Fruit fly (Drosophila melanogaster) whole organism, prepupa: ENCODE data around the gene ppk20.

Experiments
- Blimp-1 ChIP-seq: fragments of 200-800 bp; sonication (Bioruptor generic); optimal IDR thresholded peaks from 3 replicates; lab custom pipeline; 2017; ENCODE audit warnings: missing biosample characterization, missing genetic modification characterization, mild to moderate bottlenecking, moderate library complexity, missing genetic modification reagents
- CG11902 ChIP-seq: fragments of 200-800 bp; sonication (Bioruptor generic); optimal IDR thresholded peaks from 3 replicates; lab custom pipeline; 2016; ENCODE audit warnings: missing biosample characterization, missing genetic modification characterization
- CG34406 ChIP-seq: fragments of 200-800 bp; sonication (Bioruptor generic); optimal IDR thresholded peaks from 3 replicates; lab custom pipeline; 2016; ENCODE audit warnings: missing biosample characterization, missing genetic modification characterization
- CG6808 ChIP-seq: fragments of 200-800 bp; sonication (Bioruptor generic); optimal IDR thresholded peaks from 3 replicates; lab custom pipeline; 2017; ENCODE audit warnings: missing biosample characterization, missing genetic modification characterization, mild to moderate bottlenecking, moderate library complexity, missing genetic modification reagents
- CG7368 ChIP-seq: fragments of 200-800 bp; sonication (Bioruptor generic); optimal IDR thresholded peaks from 3 replicates; lab custom pipeline; 2016; ENCODE audit warnings: missing biosample characterization, missing genetic modification characterization
- CG8319 ChIP-seq: fragments of 200-800 bp; sonication (Bioruptor generic); optimal IDR thresholded peaks from 3 replicates; lab custom pipeline; 2016; ENCODE audit warnings: missing biosample characterization, missing genetic modification characterization
- Ets96B ChIP-seq: fragments of 200-800 bp; optimal IDR thresholded peaks from 2 replicates; lab custom pipeline; 2019; ENCODE audit warnings: missing biosample characterization, mild to moderate bottlenecking, missing genetic modification characterization, moderate library complexity
- Sox14 ChIP-seq: fragments of 200-800 bp; sonication (Bioruptor generic); optimal IDR thresholded peaks from 3 replicates; lab custom pipeline; 2016; ENCODE audit warnings: missing biosample characterization, missing genetic modification characterization
- Sox15 ChIP-seq: fragments of 200-800 bp; sonication (Bioruptor generic); optimal IDR thresholded peaks from 3 replicates; lab custom pipeline; 2016; ENCODE audit warnings: missing biosample characterization, missing genetic modification characterization
- esn ChIP-seq: fragments of 200-800 bp; sonication (Bioruptor generic); optimal IDR thresholded peaks from 2 replicates; lab custom pipeline; 2016; ENCODE audit warnings: missing biosample characterization, mild to moderate bottlenecking, missing genetic modification characterization, moderate library complexity
- lz ChIP-seq: fragments of 200-800 bp; sonication (Bioruptor generic); optimal IDR thresholded peaks from 3 replicates; lab custom pipeline; 2016; ENCODE audit warnings: missing biosample characterization, missing genetic modification characterization
- topi ChIP-seq: fragments of 200-800 bp; sonication (Bioruptor generic); optimal IDR thresholded peaks from 3 replicates; lab custom pipeline; 2016; ENCODE audit warnings: missing biosample characterization, missing genetic modification characterization

DNA sequence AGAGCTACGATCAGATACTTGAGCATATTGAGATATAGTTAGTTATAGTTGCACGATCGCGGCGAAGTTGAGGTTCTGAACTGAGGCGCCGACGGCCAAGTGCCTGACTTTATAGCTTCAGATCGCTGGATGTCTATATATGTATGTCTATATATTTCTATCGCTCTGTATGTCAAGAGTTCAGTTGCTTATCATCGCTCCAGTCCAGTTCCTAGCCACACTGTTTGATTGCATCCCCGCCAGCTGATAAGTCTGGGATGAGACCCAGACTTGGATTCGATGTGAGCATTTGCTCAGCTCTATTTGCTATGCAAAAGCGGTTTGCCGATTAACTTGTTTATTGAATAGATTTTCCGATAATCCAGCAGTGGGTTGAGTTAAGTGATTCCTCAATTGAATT lies 18.0 kb upstream of the ppk20 start:
- TF ChIP-seq esn, result no peak
- no peak for TF ChIP-seq CG6808
- no peak for TF ChIP-seq CG34406 (GFP tag; lab: Kevin White, UChicago)
- TF ChIP-seq Blimp-1 (GFP tag; lab: Kevin White, UChicago), result no peak
- no peak for TF ChIP-seq lz (GFP tag; lab: Kevin White, UChicago)
- no peak for TF ChIP-seq CG8319 (GFP tag; lab: Kevin White, UChicago)
- TF ChIP-seq Sox14 (GFP tag; lab: Kevin White, UChicago), result no peak
- no peak for TF ChIP-seq CG11902 (GFP tag; lab: Kevin White, UChicago)
- no peak for TF ChIP-seq topi (GFP tag; lab: Kevin White, UChicago)
- TF ChIP-seq Sox15 (GFP tag; lab: Kevin White, UChicago), result no peak
- TF ChIP-seq CG7368 (GFP tag; lab: Kevin White, UChicago), result no peak
- no peak for TF ChIP-seq Ets96B
